Worm (Caenorhabditis elegans) whole organism, L4 larva: ENCODE measurements around the gene srsx-14.

Source experiments
- F49E8.2 ChIP-seq: sonication (generic microtip); optimal IDR thresholded peaks from 2 replicates; lab custom pipeline; 2016; ENCODE audit warnings: missing compliant biosample characterization, mild to moderate bottlenecking, missing genetic modification characterization, borderline replicate concordance
- R02D3.7 ChIP-seq: fragments of 150-350 bp; sonication (generic microtip); optimal IDR thresholded peaks from 3 replicates; lab custom pipeline; 2014; ENCODE audit warnings: missing biosample characterization, missing genetic modification characterization
- T26A8.4 ChIP-seq: fragments of 200-800 bp; sonication (Bioruptor generic); IDR thresholded peaks from 2 replicates; pipeline ENCODE4 v1.3.6; 2022; ENCODE audit warnings: missing genetic modification characterization, missing compliant biosample characterization
- Y105C5A.15 ChIP-seq: fragments of 200-800 bp; sonication (Bioruptor generic); IDR thresholded peaks from 2 replicates; pipeline ENCODE4 v1.3.6; 2022; ENCODE audit warnings: missing genetic modification characterization, missing compliant biosample characterization
- Y48G9A.11 ChIP-seq: fragments of 200-800 bp; sonication (Bioruptor generic); IDR thresholded peaks from 2 replicates; pipeline ENCODE4 v1.3.6; 2022; ENCODE audit warnings: missing genetic modification reagents, missing genetic modification characterization, missing compliant biosample characterization
- Y5F2A.4 ChIP-seq: fragments of 200-800 bp; sonication (Bioruptor generic); optimal IDR thresholded peaks from 2 replicates; lab custom pipeline; 2018; ENCODE audit warnings: mild to moderate bottlenecking, missing genetic modification characterization, missing compliant biosample characterization
- Y75B8A.6 ChIP-seq: fragments of 200-800 bp; sonication (Bioruptor generic); IDR thresholded peaks from 2 replicates; pipeline ENCODE4 v1.3.6; 2022; ENCODE audit warnings: missing genetic modification reagents, missing genetic modification characterization, missing compliant biosample characterization
- ZK337.2 ChIP-seq: fragments of 200-800 bp; sonication (Bioruptor generic); IDR thresholded peaks from 2 replicates; pipeline ENCODE4 v1.3.6; 2022; ENCODE audit warnings: missing genetic modification reagents, missing genetic modification characterization, missing compliant biosample characterization
- aha-1 ChIP-seq: fragments of 150-350 bp; peaks from one replicate; lab custom pipeline; 2014; ENCODE audit warnings: missing biosample characterization, missing genetic modification characterization
- ama-1 ChIP-seq: fragments of 150-350 bp; optimal IDR thresholded peaks from 2 replicates; lab custom pipeline; 2014; ENCODE audit warnings: inconsistent platforms, mixed read lengths
- arid-1 ChIP-seq: fragments of 200-800 bp; sonication (Bioruptor generic); conservative IDR thresholded peaks from 2 replicates; pipeline ENCODE4 v1.3.6; 2022; ENCODE audit warnings: missing genetic modification reagents, missing genetic modification characterization, missing compliant biosample characterization
- attf-4 ChIP-seq: sonication (generic microtip); optimal IDR thresholded peaks from 3 replicates; lab custom pipeline; 2017; ENCODE audit warnings: missing biosample characterization, missing genetic modification characterization
- ceh-20 ChIP-seq: fragments of 200-800 bp; sonication (Bioruptor generic); IDR thresholded peaks from 2 replicates; pipeline ENCODE4 v1.3.6; 2022; ENCODE audit warnings: missing genetic modification reagents, missing genetic modification characterization, missing compliant biosample characterization
- ceh-32 ChIP-seq: sonication (generic microtip); optimal IDR thresholded peaks from 2 replicates; lab custom pipeline; 2016; ENCODE audit warnings: mild to moderate bottlenecking, missing genetic modification characterization, missing compliant biosample characterization; ENCODE audit not compliant: poor library complexity
- daf-16 ChIP-seq, 3 experiments: sonication (generic microtip); optimal IDR thresholded peaks; 2 replicates each; lab custom pipeline; 2016 to 2017; ENCODE audit warnings: missing genetic modification characterization in 3 of 3, missing genetic modification reagents in 3 of 3, mild to moderate bottlenecking in 2 of 3, missing compliant biosample characterization in 2 of 3, missing biosample characterization in 1 of 3, moderate library complexity in 1 of 3
- dmd-6 ChIP-seq: fragments of 200-800 bp; sonication (Bioruptor generic); IDR thresholded peaks from 2 replicates; pipeline ENCODE4 v1.3.6; 2022; ENCODE audit warnings: missing genetic modification reagents, missing genetic modification characterization, missing compliant biosample characterization
- dpl-1 ChIP-seq: fragments of 150-350 bp; optimal IDR thresholded peaks from 2 replicates; lab custom pipeline; 2014; ENCODE audit warnings: missing biosample characterization, missing genetic modification reagents, missing genetic modification characterization
- dve-1 ChIP-seq: sonication (generic microtip); optimal IDR thresholded peaks from 2 replicates; lab custom pipeline; 2017; ENCODE audit warnings: antibody characterized with exemption, mild to moderate bottlenecking, missing genetic modification characterization, missing compliant biosample characterization; ENCODE audit not compliant: insufficient read depth
- fkh-10 ChIP-seq: fragments of 150-350 bp; optimal IDR thresholded peaks from 2 replicates; lab custom pipeline; 2014; ENCODE audit warnings: missing biosample characterization, missing genetic modification reagents, missing genetic modification characterization
- hif-1 ChIP-seq, 2 experiments: sonication (generic microtip); optimal IDR thresholded peaks; 2 replicates each; lab custom pipeline; 2016 to 2017; ENCODE audit warnings: missing compliant biosample characterization in 2 of 2, missing genetic modification characterization in 2 of 2, missing genetic modification reagents in 2 of 2, missing genotype in 2 of 2, mild to moderate bottlenecking in 1 of 2
- hlh-11 ChIP-seq: fragments of 200-800 bp; sonication (Bioruptor generic); optimal IDR thresholded peaks from 2 replicates; lab custom pipeline; 2018; ENCODE audit warnings: mild to moderate bottlenecking, missing genetic modification characterization, missing compliant biosample characterization
- hlh-30 ChIP-seq: sonication (generic microtip); optimal IDR thresholded peaks from 2 replicates; lab custom pipeline; 2017; ENCODE audit warnings: antibody characterized with exemption, mild to moderate bottlenecking, missing genetic modification characterization, missing compliant biosample characterization; ENCODE audit not compliant: insufficient read depth
- hmg-1.1 ChIP-seq: fragments of 200-800 bp; sonication (Bioruptor generic); IDR thresholded peaks from 2 replicates; pipeline ENCODE4 v1.3.6; 2022; ENCODE audit warnings: missing genetic modification reagents, missing genetic modification characterization, missing compliant biosample characterization
- lim-7 ChIP-seq: fragments of 200-800 bp; sonication (Bioruptor generic); IDR thresholded peaks from 2 replicates; pipeline ENCODE4 v1.3.6; 2022; ENCODE audit warnings: missing genetic modification characterization, missing compliant biosample characterization
- lin-13 ChIP-seq: fragments of 150-350 bp; optimal IDR thresholded peaks from 2 replicates; lab custom pipeline; 2014; ENCODE audit warnings: missing biosample characterization, missing genetic modification reagents, missing genetic modification characterization
- lin-15B ChIP-seq: fragments of 150-350 bp; sonication (generic microtip); optimal IDR thresholded peaks from 3 replicates; lab custom pipeline; 2014; ENCODE audit warnings: missing biosample characterization, missing genetic modification characterization
- lin-29 ChIP-seq: fragments of 200-800 bp; sonication (Bioruptor generic); IDR thresholded peaks from 2 replicates; pipeline ENCODE4 v1.3.6; 2022; ENCODE audit warnings: missing genetic modification reagents, missing genetic modification characterization, missing compliant biosample characterization
- lsy-2 ChIP-seq, 2 experiments: fragments of 150-350 bp in 1 of 2; sonication (generic microtip) in 1 of 2; optimal IDR thresholded peaks; 2 replicates each; lab custom pipeline; 2014 to 2017; ENCODE audit warnings: missing biosample characterization in 2 of 2, missing genetic modification characterization in 2 of 2
- mdl-1 ChIP-seq, 2 experiments: fragments of 150-350 bp in 1 of 2; sonication (generic microtip) in 1 of 2; optimal IDR thresholded peaks; 2 replicates each; lab custom pipeline; 2014 to 2017; ENCODE audit warnings: missing biosample characterization in 2 of 2, missing genetic modification characterization in 2 of 2
- mdt-29 ChIP-seq: fragments of 200-800 bp; sonication (Bioruptor generic); IDR thresholded peaks from 2 replicates; pipeline ENCODE4 v1.3.6; 2022; ENCODE audit warnings: missing genetic modification reagents, missing genetic modification characterization, missing compliant biosample characterization
- mep-1 ChIP-seq: fragments of 150-350 bp; sonication (generic microtip); optimal IDR thresholded peaks from 3 replicates; lab custom pipeline; 2014; ENCODE audit warnings: missing biosample characterization, missing genetic modification characterization
- mes-2 ChIP-seq: sonication (generic microtip); optimal IDR thresholded peaks from 2 replicates; lab custom pipeline; 2016; ENCODE audit warnings: missing genotype, mild to moderate bottlenecking, missing genetic modification characterization, missing compliant biosample characterization; ENCODE audit not compliant: poor library complexity, severe bottlenecking
- mxl-3 ChIP-seq: fragments of 200-800 bp; sonication (Bioruptor generic); optimal IDR thresholded peaks from 2 replicates; lab custom pipeline; 2018; ENCODE audit warnings: mild to moderate bottlenecking, missing genetic modification characterization, missing compliant biosample characterization
- nhr-102 ChIP-seq: sonication (generic microtip); optimal IDR thresholded peaks from 2 replicates; lab custom pipeline; 2016; ENCODE audit warnings: mild to moderate bottlenecking, missing genetic modification characterization, moderate library complexity, missing compliant biosample characterization
- nhr-11 ChIP-seq: fragments of 150-350 bp; optimal IDR thresholded peaks from 2 replicates; lab custom pipeline; 2014; ENCODE audit warnings: missing biosample characterization, missing genetic modification characterization
- nhr-25 ChIP-seq: sonication (generic microtip); optimal IDR thresholded peaks from 2 replicates; lab custom pipeline; 2017; ENCODE audit warnings: missing genetic modification characterization, mild to moderate bottlenecking, missing compliant biosample characterization, antibody characterized with exemption, moderate library complexity, borderline replicate concordance; ENCODE audit not compliant: insufficient read depth
- nhr-28 ChIP-seq: fragments of 150-350 bp; optimal IDR thresholded peaks from 2 replicates; lab custom pipeline; 2014; ENCODE audit warnings: missing biosample characterization, missing genetic modification characterization
- nhr-48 ChIP-seq: sonication (generic microtip); optimal IDR thresholded peaks from 2 replicates; lab custom pipeline; 2016; ENCODE audit warnings: mild to moderate bottlenecking, missing genetic modification characterization, missing compliant biosample characterization
- nhr-6 ChIP-seq: fragments of 150-350 bp; optimal IDR thresholded peaks from 2 replicates; lab custom pipeline; 2014; ENCODE audit warnings: missing biosample characterization, missing genetic modification characterization
- nhr-76 ChIP-seq: fragments of 150-350 bp; optimal IDR thresholded peaks from 2 replicates; lab custom pipeline; 2014; ENCODE audit warnings: missing biosample characterization, missing genetic modification characterization
- nhr-77 ChIP-seq: fragments of 150-350 bp; optimal IDR thresholded peaks from 2 replicates; lab custom pipeline; 2014; ENCODE audit warnings: missing biosample characterization, missing genetic modification characterization
- pqm-1 ChIP-seq: sonication (generic microtip); optimal IDR thresholded peaks from 2 replicates; lab custom pipeline; 2017; ENCODE audit warnings: missing biosample characterization, missing genetic modification characterization
- set-16 ChIP-seq: fragments of 200-800 bp; sonication (Bioruptor generic); IDR thresholded peaks from 2 replicates; pipeline ENCODE4 v1.3.6; 2022; ENCODE audit warnings: missing genetic modification reagents, missing genetic modification characterization, missing compliant biosample characterization
- unc-62 ChIP-seq, 3 experiments: fragments of 150-350 bp in 1 of 3; sonication (generic microtip); optimal IDR thresholded peaks in 2 of 3; peaks in 1 of 3; 1 replicate in 1 of 3; 2 replicates in 2 of 3; lab custom pipeline; 2014 to 2017; ENCODE audit warnings: missing biosample characterization in 3 of 3, missing genetic modification characterization in 3 of 3, missing genetic modification reagents in 3 of 3, missing genotype in 1 of 3
- zag-1 ChIP-seq: fragments of 150-350 bp; optimal IDR thresholded peaks from 2 replicates; lab custom pipeline; 2014; ENCODE audit warnings: missing biosample characterization, missing genetic modification characterization

The srsx-14 gene

ce11 chrIV:5665353-5665918 lies 38.5 kb upstream of the srsx-14 start:
- no peak for TF ChIP-seq ceh-32 (tag; lab: Kevin White, UChicago)
- TF ChIP-seq Y5F2A.4 (GFP tag; lab: Kevin White, UChicago): no peak
- TF ChIP-seq nhr-77: no peak
- no peak for TF ChIP-seq R02D3.7 (tag; lab: Kevin White, UChicago)
- no peak for TF ChIP-seq mxl-3 (GFP tag; lab: Kevin White, UChicago)
- TF ChIP-seq attf-4: no peak
- TF ChIP-seq mdt-29: 0 out of 2 replicates have a peak, but pooled peaks have one; percentile 25
- TF ChIP-seq dpl-1 (GFP tag; lab: Kevin White, UChicago): no peak
- TF ChIP-seq lin-15B (tag; lab: Kevin White, UChicago): no peak
- TF ChIP-seq mep-1: peak; percentile 40
- no peak for TF ChIP-seq set-16 (GFP tag; lab: Robert Waterston, UW)
- TF ChIP-seq nhr-102: no peak
- peak; percentile 57 for TF ChIP-seq dve-1
- TF ChIP-seq arid-1 (GFP tag; lab: Robert Waterston, UW): 0 out of 2 replicates have a peak, but pooled peaks have one; percentile 19
- TF ChIP-seq daf-16 (GFP tag; optimal IDR thresholded peaks at IDR 0.05; lab: Kevin White, UChicago): peak in 1 of 2 experiments; percentile 5
- peak; percentile 15 for TF ChIP-seq daf-16 (tag; optimal IDR thresholded peaks at IDR 0.05; lab: Kevin White, UChicago)
- TF ChIP-seq hlh-11 (tag; lab: Kevin White, UChicago): peak; percentile 81
- TF ChIP-seq dmd-6 (GFP tag; lab: Robert Waterston, UW): peak; percentile 60
- TF ChIP-seq unc-62 (GFP tag; optimal IDR thresholded peaks at IDR 0.05 in 1 of 2; lab: Kevin White, UChicago): peak in 1 of 2 experiments; percentile 24
- no peak for TF ChIP-seq unc-62 (tag; optimal IDR thresholded peaks at IDR 0.05; lab: Kevin White, UChicago)
- TF ChIP-seq fkh-10 (GFP tag; lab: Kevin White, UChicago): no peak
- peak; percentile 61 for TF ChIP-seq nhr-25
- no peak for TF ChIP-seq lin-29 (GFP tag; lab: Robert Waterston, UW)
- peak; percentile 43 for TF ChIP-seq nhr-6 (tag; lab: Kevin White, UChicago)
- no peak; the same call in 1 of the 2 replicates for TF ChIP-seq lim-7
- peak; percentile 53; the same call in 1 of the 2 replicates for TF ChIP-seq hmg-1.1 (GFP tag; lab: Robert Waterston, UW)
- TF ChIP-seq ZK337.2 (GFP tag; lab: Robert Waterston, UW): no peak
- no peak for TF ChIP-seq nhr-76 (tag; lab: Kevin White, UChicago)
- peak; percentile 97 for TF ChIP-seq aha-1
- TF ChIP-seq nhr-11 (tag; lab: Kevin White, UChicago): peak; percentile 69
- TF ChIP-seq lsy-2 (tag; optimal IDR thresholded peaks at IDR 0.05; lab: Kevin White, UChicago): peak in 1 of 2 experiments; percentile 59
- no peak for TF ChIP-seq ama-1 (lab: Kevin White, UChicago)
- 0 out of 2 replicates have a peak, but pooled peaks have one; percentile 12 for TF ChIP-seq ceh-20 (GFP tag; lab: Robert Waterston, UW)
- peak; percentile 47 for TF ChIP-seq hlh-30 (tag; lab: Kevin White, UChicago)
- TF ChIP-seq lin-13: peak; percentile 67
- TF ChIP-seq nhr-48 (tag; lab: Kevin White, UChicago): peak; percentile 9
- TF ChIP-seq Y75B8A.6 (GFP tag; lab: Robert Waterston, UW): no peak
- no peak for TF ChIP-seq zag-1 (tag; lab: Kevin White, UChicago)
- no peak for TF ChIP-seq Y105C5A.15
- TF ChIP-seq mdl-1 (tag; optimal IDR thresholded peaks at IDR 0.05; lab: Kevin White, UChicago): peak in 1 of 2 experiments; percentile 58
- TF ChIP-seq mes-2 (tag; lab: Kevin White, UChicago): peak; percentile 37
- TF ChIP-seq F49E8.2 (tag; lab: Kevin White, UChicago): no peak
- no peak; the same call in 1 of the 2 replicates for TF ChIP-seq T26A8.4 (GFP tag; lab: Robert Waterston, UW)
- no peak for TF ChIP-seq pqm-1 (tag; lab: Kevin White, UChicago)
- TF ChIP-seq hif-1 (tag; optimal IDR thresholded peaks at IDR 0.05; lab: Kevin White, UChicago): peak in 1 of 2 experiments; percentile 58
- TF ChIP-seq nhr-28 (tag; lab: Kevin White, UChicago): peak; percentile 74
- TF ChIP-seq Y48G9A.11 (GFP tag; lab: Robert Waterston, UW): no peak
